Worm (Caenorhabditis elegans) whole organism, early embryonic: ENCODE results near the gene B0001.8.
"Not testable (repeated sequence)": the region's sequence is repeated elsewhere in the genome, so short reads cannot be mapped to it uniquely, and the experiment has no call there.

ENCODE experiments used
- B0310.2 ChIP-seq: sonication (generic microtip); optimal IDR thresholded peaks from 2 replicates; lab custom pipeline; 2016; ENCODE audit warnings: mild to moderate bottlenecking, missing genetic modification characterization, missing compliant biosample characterization
- aly-1 ChIP-seq: sonication (generic microtip); optimal IDR thresholded peaks from 2 replicates; lab custom pipeline; 2016; ENCODE audit warnings: missing genetic modification characterization, missing compliant biosample characterization
- ama-1 ChIP-seq: fragments of 150-350 bp; optimal IDR thresholded peaks from 2 replicates; lab custom pipeline; 2014
- ceh-13 ChIP-seq: fragments of 200-800 bp; sonication (Bioruptor generic); optimal IDR thresholded peaks from 2 replicates; lab custom pipeline; 2018; ENCODE audit warnings: mild to moderate bottlenecking, missing genetic modification characterization, missing compliant biosample characterization
- ets-7 ChIP-seq: sonication (generic microtip); optimal IDR thresholded peaks from 2 replicates; lab custom pipeline; 2016; ENCODE audit warnings: missing genotype, missing genetic modification characterization, missing compliant biosample characterization
- flt-1 ChIP-seq: fragments of 200-800 bp; sonication (Bioruptor generic); IDR thresholded peaks from 2 replicates; pipeline ENCODE4 v1.3.6; 2022; ENCODE audit warnings: missing genetic modification characterization, missing compliant biosample characterization
- scrt-1 ChIP-seq: fragments of 200-800 bp; sonication (Bioruptor generic); IDR thresholded peaks from 2 replicates; pipeline ENCODE4 v1.3.6; 2022; ENCODE audit warnings: missing genetic modification characterization, missing compliant biosample characterization
- tbx-11 ChIP-seq: fragments of 200-800 bp; sonication (Bioruptor generic); IDR thresholded peaks from 2 replicates; pipeline ENCODE4 v1.3.6; 2022; ENCODE audit warnings: missing genetic modification characterization, missing compliant biosample characterization

DNA sequence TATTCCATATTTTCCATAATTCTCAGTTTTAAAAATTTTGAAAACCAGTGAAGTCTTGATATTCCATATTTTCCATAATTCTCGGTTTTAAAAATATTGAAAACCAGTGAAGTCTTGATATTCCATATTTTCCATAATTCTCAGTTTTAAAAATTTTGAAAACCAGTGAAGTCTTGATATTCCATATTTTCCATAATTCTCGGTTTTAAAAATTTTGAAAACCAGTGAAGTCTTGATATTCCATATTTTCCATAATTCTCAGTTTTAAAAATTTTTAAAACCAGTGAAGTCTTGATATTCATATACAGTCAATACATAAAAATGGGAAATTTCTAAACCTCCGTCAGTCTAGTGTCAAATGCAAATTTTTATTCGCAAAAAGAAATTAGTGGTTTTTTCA lies 29.5 kb upstream of the B0001.8 start:
- TF ChIP-seq flt-1 (GFP tag; lab: Robert Waterston, UW) = peak; percentile 56; the same call in 1 of the 2 replicates
- TF ChIP-seq ets-7 (tag; lab: Kevin White, UChicago); B0310.2 (tag; lab: Kevin White, UChicago); tbx-11 (GFP tag; lab: Robert Waterston, UW); ceh-13 (GFP tag; lab: Kevin White, UChicago); scrt-1 (GFP tag; lab: Robert Waterston, UW); aly-1; ama-1 (lab: Kevin White, UChicago): not testable (repeated sequence)
